Fruit fly (Drosophila melanogaster): Measurements from ENCODE around the gene CG8852.

CG8852 gene

dm6 chr2L:3555408-3556058 is 30.6 kb downstream of the CG8852 start (continued):
- TF ChIP-seq nau (GFP tag; optimal IDR thresholded peaks at IDR 0.05) (no peak), HLH54F (GFP tag; optimal IDR thresholded peaks at IDR 0.05) (no peak), CG1602 (GFP tag; optimal IDR thresholded peaks at IDR 0.05) (no peak), otp (GFP tag; IDR thresholded peaks at IDR 0.05) (no peak), CG4424 (GFP tag; optimal IDR thresholded peaks at IDR 0.05) (peak; percentile 50), Hand (GFP tag; optimal IDR thresholded peaks at IDR 0.05) (no peak), Gug (GFP tag; IDR thresholded peaks at IDR 0.05) (no peak), Xrp1 (GFP tag; IDR thresholded peaks at IDR 0.05) (peak; percentile 89), sc (optimal IDR thresholded peaks at IDR 0.05) (no peak), sc (GFP tag; optimal IDR thresholded peaks at IDR 0.05) (no peak), TFAM (GFP tag; optimal IDR thresholded peaks at IDR 0.05) (no peak), CG31441 (GFP tag; IDR thresholded peaks at IDR 0.05) (peak; percentile 40; the same call in 1 of the 2 replicates), Myb (GFP tag; optimal IDR thresholded peaks at IDR 0.05) (no peak), Deaf1 (tag; optimal IDR thresholded peaks at IDR 0.05) (no peak), CG10462 (GFP tag; optimal IDR thresholded peaks at IDR 0.05) (no peak), bigmax (GFP tag; optimal IDR thresholded peaks at IDR 0.05) (no peak), CG31365 (tag; optimal IDR thresholded peaks at IDR 0.05) (no peak), Sry-β (GFP tag; optimal IDR thresholded peaks at IDR 0.05) (no peak), CG2199 (GFP tag; IDR thresholded peaks at IDR 0.05) (no peak), Taf1 (GFP tag; IDR thresholded peaks at IDR 0.05) (no peak), CG6254 (GFP tag; optimal IDR thresholded peaks at IDR 0.05) (no peak), pnt (GFP tag; optimal IDR thresholded peaks at IDR 0.05) (no peak), NC2β (GFP tag; optimal IDR thresholded peaks at IDR 0.05) (no peak), CG9817 (tag; optimal IDR thresholded peaks at IDR 0.05) (no peak), hbn (GFP tag; IDR thresholded peaks at IDR 0.05; ENCODE audit: partially characterized antibody) (no peak), chm (GFP tag; IDR thresholded peaks at IDR 0.05) (peak; percentile 53; the same call in 1 of the 2 replicates), Camta (GFP tag; optimal IDR thresholded peaks at IDR 0.05) (no peak), CG12219 (GFP tag; optimal IDR thresholded peaks at IDR 0.05) (no peak), CG14710 (tag; optimal IDR thresholded peaks at IDR 0.05) (peak; percentile 57), onecut (GFP tag; IDR thresholded peaks at IDR 0.05) (0 out of 2 replicates have a peak, but pooled peaks have one; percentile 5), Doc2 (GFP tag; IDR thresholded peaks at IDR 0.05) (no peak), gcm2 (GFP tag; optimal IDR thresholded peaks at IDR 0.05) (no peak), Dref (GFP tag; IDR thresholded peaks at IDR 0.05) (no peak), Hmx (GFP tag; optimal IDR thresholded peaks at IDR 0.05) (no peak), toy (GFP tag; IDR thresholded peaks at IDR 0.05) (no peak), Sox100B (GFP tag; optimal IDR thresholded peaks at IDR 0.05) (no peak), Abd-B (GFP tag; optimal IDR thresholded peaks at IDR 0.05) (no peak), gem (tag; optimal IDR thresholded peaks at IDR 0.05) (peak; percentile 50), PHDP (tag; optimal IDR thresholded peaks at IDR 0.05) (no peak), mam (GFP tag; optimal IDR thresholded peaks at IDR 0.05) (no peak), ssp (GFP tag; IDR thresholded peaks at IDR 0.05) (no peak), CG3838 (GFP tag; optimal IDR thresholded peaks at IDR 0.05) (no peak), fd64A (GFP tag; optimal IDR thresholded peaks at IDR 0.05) (no peak), knrl (GFP tag; IDR thresholded peaks at IDR 0.05; ENCODE audit: partially characterized antibody) (peak; percentile 50; the same call in 2 of the 3 replicates), pfk (GFP tag; optimal IDR thresholded peaks at IDR 0.05) (no peak), trh (GFP tag; optimal IDR thresholded peaks at IDR 0.05) (no peak), Dad (GFP tag; optimal IDR thresholded peaks at IDR 0.05) (no peak), sima (GFP tag; optimal IDR thresholded peaks at IDR 0.05) (no peak), CG12071 (GFP tag; optimal IDR thresholded peaks at IDR 0.05) (no peak), CG31224 (GFP tag; IDR thresholded peaks at IDR 0.05) (no peak), CG18619 (GFP tag; optimal IDR thresholded peaks at IDR 0.05) (no peak)

All from whole organism, embryonic.